Worm (Caenorhabditis elegans) whole organism, L3 larva: ENCODE measurements around the gene srlf-22.

Experiments used
- ZK546.5 ChIP-seq: sonication (generic microtip); optimal IDR thresholded peaks from 2 replicates; lab custom pipeline; 2017; ENCODE audit warnings: missing biosample characterization, missing genetic modification characterization
- elt-1 ChIP-seq: fragments of 150-350 bp; optimal IDR thresholded peaks from 2 replicates; lab custom pipeline; 2014; ENCODE audit warnings: missing biosample characterization, missing genetic modification characterization

DNA sequence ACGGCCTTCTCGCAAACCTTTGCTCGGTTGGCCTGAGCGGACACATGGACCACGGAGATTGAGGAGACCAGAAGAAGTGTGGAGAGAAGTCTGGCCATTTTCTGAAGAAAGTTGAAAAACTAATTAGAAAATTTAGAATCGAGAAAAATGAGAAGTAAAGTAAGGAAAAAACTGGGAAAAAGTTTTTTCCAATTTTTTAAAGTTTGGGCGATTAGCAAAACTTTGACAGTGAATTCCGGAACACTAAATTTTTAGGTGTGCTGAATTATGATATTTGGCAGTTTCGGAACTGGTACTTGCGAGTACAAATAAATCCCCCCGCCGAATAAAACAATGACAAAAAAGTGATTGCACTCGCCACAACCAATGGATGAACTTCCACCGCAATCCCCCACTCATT, 24.2 kb upstream of the srlf-22 start, which contains the start of gene T02B11.3:
- TF ChIP-seq elt-1 (tag; lab: Kevin White, UChicago) = no peak
- no peak for TF ChIP-seq ZK546.5 (tag; lab: Kevin White, UChicago)
